Worm (Caenorhabditis elegans): ENCODE data around the gene C36A4.4.

ce11 chrIII:3814421-3814820 lies 29.0 kb downstream of the C36A4.4 start:
- TF ChIP-seq nhr-84 (tag; optimal IDR thresholded peaks at IDR 0.05): no peak
- TF ChIP-seq unc-62 (GFP tag; optimal IDR thresholded peaks at IDR 0.05): no peak
- no peak for TF ChIP-seq grh-1 (GFP tag; IDR thresholded peaks at IDR 0.05)
- TF ChIP-seq ama-1 (optimal IDR thresholded peaks at IDR 0.05): no peak
- no peak for TF ChIP-seq elt-2 (tag; optimal IDR thresholded peaks at IDR 0.05)
- TF ChIP-seq lin-15B (tag; optimal IDR thresholded peaks at IDR 0.05): no peak
- TF ChIP-seq elt-3 (tag; optimal IDR thresholded peaks at IDR 0.05): no peak
